Worm (Caenorhabditis elegans): ENCODE results near the gene ZK1320.7.

ce11 chrII:9662160-9662559 is 9.2 kb upstream of the ZK1320.7 start:
- TF ChIP-seq ama-1 (optimal IDR thresholded peaks at IDR 0.05) (no peak), ceh-48 (tag; optimal IDR thresholded peaks at IDR 0.05) (no peak), pha-4 (tag; optimal IDR thresholded peaks at IDR 0.05) (no peak), nfya-1 (tag; optimal IDR thresholded peaks at IDR 0.05) (no peak), gmeb-2 (tag; optimal IDR thresholded peaks at IDR 0.05) (no peak)

All from whole organism, late embryonic.